Worm (Caenorhabditis elegans) whole organism, late embryonic: ENCODE results near the gene cest-31.

ENCODE experiments used
- C38D4.7 ChIP-seq: fragments of 200-800 bp; sonication (Bioruptor generic); optimal IDR thresholded peaks from 2 replicates; lab custom pipeline; 2018; ENCODE audit warnings: mild to moderate bottlenecking, missing genetic modification characterization, moderate library complexity, missing compliant biosample characterization
- F13H6.1 ChIP-seq: sonication (generic microtip); optimal IDR thresholded peaks from 2 replicates; lab custom pipeline; 2016; ENCODE audit warnings: missing genetic modification characterization, missing compliant biosample characterization
- K02D7.2 ChIP-seq: sonication (generic microtip); optimal IDR thresholded peaks from 2 replicates; lab custom pipeline; 2017; ENCODE audit warnings: mild to moderate bottlenecking, missing genetic modification characterization, missing compliant biosample characterization
- K09A11.1 ChIP-seq: sonication (generic microtip); optimal IDR thresholded peaks from 2 replicates; lab custom pipeline; 2017; ENCODE audit warnings: antibody characterized with exemption, mild to moderate bottlenecking, missing genetic modification characterization, missing compliant biosample characterization; ENCODE audit not compliant: insufficient read depth
- T23F11.4 ChIP-seq: fragments of 200-800 bp; sonication (Bioruptor generic); optimal IDR thresholded peaks from 2 replicates; lab custom pipeline; 2018; ENCODE audit warnings: mild to moderate bottlenecking, missing genetic modification characterization, missing compliant biosample characterization
- ama-1 ChIP-seq: fragments of 150-350 bp; optimal IDR thresholded peaks from 2 replicates; lab custom pipeline; 2014
- ceh-14 ChIP-seq: sonication (generic microtip); optimal IDR thresholded peaks from 2 replicates; lab custom pipeline; 2016; ENCODE audit warnings: missing genotype, missing genetic modification characterization, missing compliant biosample characterization
- ceh-22 ChIP-seq: sonication (generic microtip); optimal IDR thresholded peaks from 2 replicates; lab custom pipeline; 2017; ENCODE audit warnings: missing biosample characterization, missing genetic modification characterization
- ceh-24 ChIP-seq: sonication (generic microtip); optimal IDR thresholded peaks from 2 replicates; lab custom pipeline; 2016; ENCODE audit warnings: mild to moderate bottlenecking, missing genetic modification characterization, missing compliant biosample characterization
- ceh-31 ChIP-seq: sonication (generic microtip); optimal IDR thresholded peaks from 2 replicates; lab custom pipeline; 2016; ENCODE audit warnings: missing genetic modification characterization, missing compliant biosample characterization
- ceh-45 ChIP-seq: fragments of 200-800 bp; sonication (Bioruptor generic); IDR thresholded peaks from 2 replicates; pipeline ENCODE4 v1.3.6; 2022; ENCODE audit warnings: missing genetic modification reagents, missing genetic modification characterization, missing compliant biosample characterization
- ceh-6 ChIP-seq: fragments of 200-800 bp; sonication (Bioruptor generic); optimal IDR thresholded peaks from 2 replicates; lab custom pipeline; 2018; ENCODE audit warnings: mild to moderate bottlenecking, missing genetic modification characterization, missing compliant biosample characterization
- dmd-4 ChIP-seq: sonication (generic microtip); optimal IDR thresholded peaks from 2 replicates; lab custom pipeline; 2016; ENCODE audit warnings: borderline replicate concordance, missing genetic modification characterization, missing compliant biosample characterization
- dve-1 ChIP-seq: sonication (generic microtip); optimal IDR thresholded peaks from 2 replicates; lab custom pipeline; 2017; ENCODE audit warnings: antibody characterized with exemption, mild to moderate bottlenecking, missing genetic modification characterization, missing compliant biosample characterization
- fax-1 ChIP-seq: sonication (generic microtip); optimal IDR thresholded peaks from 2 replicates; lab custom pipeline; 2016; ENCODE audit warnings: missing genotype, missing genetic modification characterization, missing compliant biosample characterization
- fkh-10 ChIP-seq: fragments of 150-350 bp; optimal IDR thresholded peaks from 2 replicates; lab custom pipeline; 2014; ENCODE audit warnings: missing biosample characterization, missing genetic modification reagents, missing genetic modification characterization
- gmeb-2 ChIP-seq: sonication (generic microtip); optimal IDR thresholded peaks from 2 replicates; lab custom pipeline; 2016; ENCODE audit warnings: missing genetic modification characterization, inconsistent platforms, missing compliant biosample characterization
- hlh-13 ChIP-seq: fragments of 200-800 bp; sonication (Bioruptor generic); optimal IDR thresholded peaks from 2 replicates; lab custom pipeline; 2018; ENCODE audit warnings: mild to moderate bottlenecking, missing genetic modification characterization, missing compliant biosample characterization
- hlh-15 ChIP-seq: sonication (generic microtip); optimal IDR thresholded peaks from 2 replicates; lab custom pipeline; 2016; ENCODE audit warnings: missing genetic modification characterization, missing compliant biosample characterization
- hlh-6 ChIP-seq: sonication (generic microtip); optimal IDR thresholded peaks from 2 replicates; lab custom pipeline; 2016; ENCODE audit warnings: missing genotype, missing genetic modification characterization, missing compliant biosample characterization
- lin-11 ChIP-seq: fragments of 200-800 bp; sonication (Bioruptor generic); optimal IDR thresholded peaks from 2 replicates; lab custom pipeline; 2018; ENCODE audit warnings: mild to moderate bottlenecking, missing genetic modification characterization, missing compliant biosample characterization
- nhr-232 ChIP-seq: sonication (generic microtip); optimal IDR thresholded peaks from 2 replicates; lab custom pipeline; 2016; ENCODE audit warnings: missing genetic modification characterization, missing compliant biosample characterization
- odd-2 ChIP-seq: sonication (generic microtip); optimal IDR thresholded peaks from 2 replicates; lab custom pipeline; 2017; ENCODE audit warnings: antibody characterized with exemption, mild to moderate bottlenecking, missing genetic modification characterization, missing compliant biosample characterization
- pag-3 ChIP-seq: sonication (generic microtip); optimal IDR thresholded peaks from 2 replicates; lab custom pipeline; 2016; ENCODE audit warnings: missing compliant biosample characterization, missing genetic modification characterization, borderline replicate concordance
- pat-9 ChIP-seq: fragments of 200-800 bp; sonication (Bioruptor generic); optimal IDR thresholded peaks from 2 replicates; lab custom pipeline; 2018; ENCODE audit warnings: mild to moderate bottlenecking, missing genetic modification characterization, moderate library complexity, missing compliant biosample characterization
- pax-1 ChIP-seq: fragments of 150-350 bp; optimal IDR thresholded peaks from 2 replicates; lab custom pipeline; 2014; ENCODE audit warnings: missing biosample characterization, missing genetic modification characterization
- pha-4 ChIP-seq: fragments of 150-350 bp; optimal IDR thresholded peaks from 2 replicates; lab custom pipeline; 2018; ENCODE audit warnings: missing biosample characterization, missing genetic modification reagents, missing genetic modification characterization
- ref-2 ChIP-seq: sonication (generic microtip); optimal IDR thresholded peaks from 2 replicates; lab custom pipeline; 2016; ENCODE audit warnings: missing genetic modification characterization, missing compliant biosample characterization
- sdc-2 ChIP-seq: sonication (generic microtip); optimal IDR thresholded peaks from 2 replicates; lab custom pipeline; 2016; ENCODE audit warnings: missing genotype, missing genetic modification characterization, missing compliant biosample characterization
- unc-3 ChIP-seq, 2 experiments: fragments of 200-800 bp in 1 of 2; sonication (Bioruptor generic) in 1 of 2; sonication (generic microtip) in 1 of 2; conservative IDR thresholded peaks in 1 of 2; optimal IDR thresholded peaks in 1 of 2; 2 replicates each; pipeline versions ENCODE4 v1.3.6 to Lab custom; 2016 to 2022; ENCODE audit warnings: missing compliant biosample characterization in 2 of 2, missing genetic modification characterization in 2 of 2, missing genetic modification reagents in 1 of 2
- zip-5 ChIP-seq: sonication (generic microtip); optimal IDR thresholded peaks from 2 replicates; lab custom pipeline; 2016; ENCODE audit warnings: missing genetic modification characterization, missing compliant biosample characterization

The cest-31 gene

DNA sequence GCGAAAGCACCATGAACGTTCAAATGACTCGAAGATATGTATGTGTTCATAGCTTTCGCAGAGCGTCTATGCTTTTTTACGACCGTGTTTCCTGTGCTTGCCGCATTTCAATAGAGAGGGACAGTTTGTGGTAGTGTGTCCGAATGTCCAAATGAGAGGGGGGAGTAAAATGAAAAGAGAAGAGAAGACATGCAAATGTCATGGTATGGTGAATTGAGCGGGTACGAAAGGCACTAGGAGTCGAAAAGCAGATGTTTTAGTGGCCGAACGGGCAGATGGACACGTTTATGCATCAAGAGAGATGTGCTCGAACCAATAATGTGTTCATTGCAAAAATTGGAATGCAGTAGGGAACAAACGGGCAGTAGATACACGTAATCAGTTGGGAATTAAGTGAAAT lies 11.4 kb downstream of the cest-31 start:
- TF ChIP-seq ref-2 (tag; lab: Kevin White, UChicago) (no peak), pat-9 (no peak), lin-11 (no peak), gmeb-2 (tag; lab: Kevin White, UChicago) (no peak), ceh-14 (tag; lab: Kevin White, UChicago) (no peak), sdc-2 (tag; lab: Kevin White, UChicago) (no peak)

DNA sequence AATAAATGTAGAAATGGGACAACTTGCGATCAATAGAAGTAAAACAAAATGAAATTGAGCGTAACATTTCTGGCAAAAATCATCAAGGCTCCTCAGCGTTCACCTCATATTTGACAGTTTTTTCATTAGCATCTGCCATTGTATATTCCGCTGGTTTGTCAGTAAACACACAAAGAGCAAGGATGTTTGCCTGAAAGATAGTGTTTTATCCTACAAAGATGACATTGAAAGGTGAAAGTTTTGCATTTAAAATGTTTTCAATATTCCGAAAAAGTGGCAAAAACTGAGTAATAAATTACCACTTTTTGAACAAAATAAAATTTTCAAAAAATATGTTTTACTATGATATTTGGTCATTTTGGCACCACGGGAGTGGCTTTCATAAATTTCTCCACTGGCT lies 11.9 kb downstream of the cest-31 start:
- TF ChIP-seq hlh-6 (tag; lab: Kevin White, UChicago) = no peak
- TF ChIP-seq pag-3 (tag; lab: Kevin White, UChicago) = no peak
- TF ChIP-seq ceh-6 (GFP tag; lab: Kevin White, UChicago) = no peak
- TF ChIP-seq dmd-4 = no peak
- TF ChIP-seq hlh-13 (GFP tag; lab: Kevin White, UChicago) = no peak
- no peak for TF ChIP-seq fkh-10 (GFP tag; lab: Kevin White, UChicago)
- TF ChIP-seq sdc-2 (tag; lab: Kevin White, UChicago) = no peak
- TF ChIP-seq fax-1 (tag; lab: Kevin White, UChicago) = no peak
- TF ChIP-seq ceh-24 (tag; lab: Kevin White, UChicago) = no peak
- no peak for TF ChIP-seq ceh-45
- no peak for TF ChIP-seq ama-1 (lab: Kevin White, UChicago)

ce11 chrV:6688392-6688791 lies 14.3 kb downstream of the cest-31 start, which contains the start of gene K11G9.5:
TSS of gene K11G9.5 (minus strand) at chrV:6688492.
- TF ChIP-seq F13H6.1 (tag; lab: Kevin White, UChicago) = no peak

DNA sequence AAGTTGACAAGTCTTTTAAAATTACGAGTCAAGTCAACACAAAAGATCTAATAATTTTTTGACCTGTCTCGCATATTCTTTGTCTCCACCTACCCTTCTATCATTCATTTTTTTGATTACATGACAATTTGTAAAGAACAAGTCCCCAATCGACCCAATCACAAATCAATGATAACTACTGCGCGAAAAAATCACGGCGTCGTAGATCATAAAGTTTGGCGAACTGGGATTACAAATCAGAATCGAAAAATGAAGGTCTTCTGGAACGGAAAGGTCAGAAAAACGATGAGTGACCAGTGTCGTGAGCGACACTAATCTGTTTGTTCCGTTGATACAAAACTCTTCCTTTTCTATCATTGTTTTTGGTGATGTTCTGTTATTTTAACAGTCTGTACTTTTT lies 16.0 kb downstream of the cest-31 start:
- TF ChIP-seq unc-3 (GFP tag; conservative IDR thresholded peaks at IDR 0.05; lab: Robert Waterston, UW) = no peak
- TF ChIP-seq unc-3 (tag; optimal IDR thresholded peaks at IDR 0.05; lab: Kevin White, UChicago) = no peak
- TF ChIP-seq odd-2 (tag; lab: Kevin White, UChicago) = no peak
- TF ChIP-seq K02D7.2 (tag; lab: Kevin White, UChicago) = no peak
- no peak for TF ChIP-seq pax-1 (tag; lab: Kevin White, UChicago)
- TF ChIP-seq hlh-6 (tag; lab: Kevin White, UChicago) = no peak
- no peak for TF ChIP-seq pha-4 (tag; lab: Kevin White, UChicago)
- TF ChIP-seq dmd-4 = no peak

DNA sequence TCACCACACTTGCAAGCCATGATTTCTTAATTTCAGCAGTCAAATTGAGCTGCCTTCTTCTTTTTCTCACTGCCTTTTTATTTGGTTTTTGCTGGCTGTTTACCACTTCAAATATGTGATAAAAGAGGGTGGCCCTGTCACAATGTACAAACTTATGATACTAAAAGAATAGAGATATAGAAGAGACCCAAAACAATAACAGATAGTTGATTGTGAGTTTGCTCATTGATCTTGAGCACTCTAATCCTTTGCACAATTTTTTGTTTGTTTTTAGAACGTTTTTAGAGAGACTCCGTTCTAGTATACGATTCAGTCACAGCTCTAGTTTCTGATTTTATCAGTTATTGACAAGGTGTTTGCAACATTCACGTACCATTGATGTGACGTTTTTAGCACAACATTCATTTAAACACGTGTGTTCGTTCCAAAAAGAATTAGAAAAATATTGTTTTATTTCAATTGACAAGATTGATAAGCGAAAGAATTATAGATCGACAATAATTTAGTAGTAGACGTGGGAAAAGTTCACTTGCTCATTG lies 17.8 kb downstream of the cest-31 start, which contains the start of gene mtl-1:
TSS of gene mtl-1 (minus strand) at position 51 of the 539 bp plus-strand sequence.
- no peak for TF ChIP-seq ceh-31
- TF ChIP-seq hlh-15 (tag; lab: Kevin White, UChicago) = no peak
- TF ChIP-seq C38D4.7 (GFP tag; lab: Kevin White, UChicago) = no peak
- no peak for TF ChIP-seq ceh-6 (GFP tag; lab: Kevin White, UChicago)
- no peak for TF ChIP-seq ceh-22
- no peak for TF ChIP-seq zip-5
- TF ChIP-seq pax-1 (tag; lab: Kevin White, UChicago) = no peak
- no peak for TF ChIP-seq dve-1 (tag; lab: Kevin White, UChicago)
- no peak for TF ChIP-seq K09A11.1
- no peak for TF ChIP-seq hlh-13 (GFP tag; lab: Kevin White, UChicago)
- TF ChIP-seq, all 69 proteins: peak for 0

DNA sequence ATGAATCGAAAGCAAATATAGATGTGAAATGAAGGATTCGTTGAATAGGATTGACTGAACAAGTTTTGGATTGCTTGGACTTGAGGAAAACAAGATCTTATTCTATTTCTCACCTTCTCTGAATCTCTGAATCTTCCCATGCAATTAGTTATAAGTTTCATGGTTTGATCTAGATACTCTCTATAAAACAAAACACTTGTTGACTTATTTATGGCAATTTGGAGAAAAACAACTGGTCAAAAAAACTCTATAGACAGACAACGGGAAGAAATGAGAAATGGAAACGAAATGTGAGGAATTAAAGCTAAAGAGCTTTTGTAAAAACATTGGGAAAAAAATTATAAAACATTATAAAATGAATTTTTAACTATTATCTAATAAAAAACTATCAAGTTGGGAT lies 20.6 kb downstream of the cest-31 start, which contains the start of gene W02F12.8:
TSS of gene W02F12.8 (minus strand) at position 101 of the 400 bp plus-strand sequence.
- no peak for TF ChIP-seq T23F11.4 (GFP tag; lab: Kevin White, UChicago)
- TF ChIP-seq ama-1 (lab: Kevin White, UChicago) = no peak
- no peak for TF ChIP-seq ceh-45
- no peak for TF ChIP-seq gmeb-2 (tag; lab: Kevin White, UChicago)
- TF ChIP-seq nhr-232 (tag; lab: Kevin White, UChicago) = no peak
- no peak for TF ChIP-seq ceh-24 (tag; lab: Kevin White, UChicago)
